Fruit fly (Drosophila melanogaster) whole organism, embryonic: ENCODE data around the gene Nf-YC.

Experiments
- Aef1 ChIP-seq: fragments of 200-800 bp; sonication (Bioruptor generic); IDR thresholded peaks from 3 replicates; pipeline ENCODE4 v1.3.6; 2022; ENCODE audit warnings: missing biosample characterization, missing genetic modification characterization
- Atf6 ChIP-seq: fragments of 200-800 bp; sonication (Bioruptor generic); IDR thresholded peaks from 2 replicates; pipeline ENCODE4 v1.3.6; 2022; ENCODE audit warnings: missing biosample characterization, missing genetic modification characterization
- CG10543 ChIP-seq: fragments of 200-800 bp; sonication (Bioruptor generic); optimal IDR thresholded peaks from 3 replicates; lab custom pipeline; 2017; ENCODE audit warnings: missing biosample characterization, mild to moderate bottlenecking, missing genetic modification characterization, moderate library complexity
- CG1233 ChIP-seq: fragments of 200-800 bp; sonication (Bioruptor generic); optimal IDR thresholded peaks from 4 replicates; lab custom pipeline; 2018; ENCODE audit warnings: missing biosample characterization, mild to moderate bottlenecking, missing genetic modification characterization
- CG12769 ChIP-seq: fragments of 200-800 bp; sonication (Bioruptor generic); optimal IDR thresholded peaks from 2 replicates; lab custom pipeline; 2019; ENCODE audit warnings: missing biosample characterization, mild to moderate bottlenecking, missing genetic modification characterization, moderate library complexity
- CG13424 ChIP-seq: fragments of 200-800 bp; sonication (Bioruptor generic); optimal IDR thresholded peaks from 2 replicates; lab custom pipeline; 2019; ENCODE audit warnings: missing biosample characterization, mild to moderate bottlenecking, missing genetic modification characterization, moderate library complexity
- CG14441 ChIP-seq: fragments of 200-800 bp; sonication (Bioruptor generic); IDR thresholded peaks from 2 replicates; pipeline ENCODE4 v1.3.6; 2022; ENCODE audit warnings: missing biosample characterization, missing genetic modification characterization
- CG17568 ChIP-seq: fragments of 200-800 bp; sonication (Bioruptor generic); optimal IDR thresholded peaks from 2 replicates; lab custom pipeline; 2018; ENCODE audit warnings: missing biosample characterization, mild to moderate bottlenecking, missing genetic modification characterization, moderate library complexity
- CG1832 ChIP-seq: fragments of 200-800 bp; sonication (Bioruptor generic); optimal IDR thresholded peaks from 2 replicates; lab custom pipeline; 2017; ENCODE audit warnings: missing biosample characterization, mild to moderate bottlenecking, missing genetic modification characterization, inconsistent platforms
- CG2116 ChIP-seq: fragments of 200-800 bp; sonication (Bioruptor generic); optimal IDR thresholded peaks from 3 replicates; lab custom pipeline; 2018; ENCODE audit warnings: missing biosample characterization, mild to moderate bottlenecking, missing genetic modification characterization
- CG2120 ChIP-seq: fragments of 200-800 bp; sonication (Bioruptor generic); optimal IDR thresholded peaks from 3 replicates; lab custom pipeline; 2016; ENCODE audit warnings: missing biosample characterization, missing genetic modification characterization
- CG2199 ChIP-seq: fragments of 200-800 bp; sonication (Bioruptor generic); IDR thresholded peaks from 3 replicates; pipeline ENCODE4 v1.3.6; 2022; ENCODE audit warnings: missing biosample characterization, missing genetic modification characterization
- CG30020 ChIP-seq: fragments of 200-800 bp; optimal IDR thresholded peaks from 2 replicates; lab custom pipeline; 2019; ENCODE audit warnings: missing biosample characterization, mild to moderate bottlenecking, missing genetic modification characterization, moderate library complexity
- CG32767 ChIP-seq: fragments of 200-800 bp; sonication (Bioruptor generic); IDR thresholded peaks from 2 replicates; pipeline ENCODE4 v1.3.6; 2022; ENCODE audit warnings: missing biosample characterization, missing genetic modification characterization
- CG3281 ChIP-seq: fragments of 200-800 bp; sonication (Bioruptor generic); optimal IDR thresholded peaks from 3 replicates; lab custom pipeline; 2017; ENCODE audit warnings: missing biosample characterization, mild to moderate bottlenecking, missing genetic modification characterization
- CG3838 ChIP-seq: fragments of 200-800 bp; sonication (Bioruptor generic); optimal IDR thresholded peaks from 3 replicates; lab custom pipeline; 2016; ENCODE audit warnings: missing biosample characterization, missing genetic modification characterization
- CG42726 ChIP-seq: fragments of 200-800 bp; sonication (Bioruptor generic); IDR thresholded peaks from 2 replicates; pipeline ENCODE4 v1.3.6; 2022; ENCODE audit warnings: missing biosample characterization, missing genetic modification characterization; ENCODE audit not compliant: partially characterized antibody
- CG4360 ChIP-seq: fragments of 200-800 bp; sonication (Bioruptor generic); IDR thresholded peaks from 2 replicates; pipeline ENCODE4 v1.3.6; 2022; ENCODE audit warnings: missing biosample characterization, missing genetic modification characterization
- CG7372 ChIP-seq: fragments of 200-800 bp; sonication (Bioruptor generic); IDR thresholded peaks from 2 replicates; pipeline ENCODE4 v1.3.6; 2022; ENCODE audit warnings: missing biosample characterization, missing genetic modification characterization
- CG7987 ChIP-seq: fragments of 200-800 bp; sonication (Bioruptor generic); optimal IDR thresholded peaks from 2 replicates; lab custom pipeline; 2018; ENCODE audit warnings: missing biosample characterization, mild to moderate bottlenecking, missing genetic modification characterization, moderate library complexity
- CG8281 ChIP-seq: fragments of 200-800 bp; sonication (Bioruptor generic); optimal IDR thresholded peaks from 2 replicates; lab custom pipeline; 2018; ENCODE audit warnings: missing biosample characterization, mild to moderate bottlenecking, missing genetic modification characterization, moderate library complexity
- CG8290 ChIP-seq, 3 experiments: fragments of 200-800 bp; sonication (Bioruptor generic); optimal IDR thresholded peaks; 2 replicates each; lab custom pipeline; 2016 to 2019; ENCODE audit warnings: missing biosample characterization in 3 of 3, missing genetic modification characterization in 3 of 3, mild to moderate bottlenecking in 2 of 3, moderate library complexity in 1 of 3
- CG8388 ChIP-seq: fragments of 200-800 bp; sonication (Bioruptor generic); optimal IDR thresholded peaks from 2 replicates; lab custom pipeline; 2019; ENCODE audit warnings: missing biosample characterization, mild to moderate bottlenecking, missing genetic modification characterization, moderate library complexity
- CG8478 ChIP-seq: fragments of >200 bp; optimal IDR thresholded peaks from 2 replicates; lab custom pipeline; 2018
- CG8924 ChIP-seq: fragments of 200-800 bp; optimal IDR thresholded peaks from 3 replicates; lab custom pipeline; 2019; ENCODE audit warnings: missing biosample characterization, mild to moderate bottlenecking, missing genetic modification characterization, moderate library complexity
- Hr3 ChIP-seq: fragments of 200-800 bp; sonication (Bioruptor generic); optimal IDR thresholded peaks from 3 replicates; lab custom pipeline; 2016; ENCODE audit warnings: missing biosample characterization, missing genetic modification characterization
- Kr ChIP-seq: fragments of 200-800 bp; sonication (Bioruptor generic); optimal IDR thresholded peaks from 2 replicates; lab custom pipeline; 2017; ENCODE audit warnings: missing biosample characterization, mild to moderate bottlenecking, missing genetic modification characterization
- Optix ChIP-seq: fragments of 200-800 bp; sonication (Bioruptor generic); IDR thresholded peaks from 3 replicates; pipeline ENCODE4 v1.3.6; 2022; ENCODE audit warnings: missing biosample characterization, missing genetic modification characterization
- Pdp1 ChIP-seq, 2 experiments: fragments of 200-800 bp; sonication (Bioruptor generic); optimal IDR thresholded peaks; 3 replicates each; lab custom pipeline; 2016; ENCODE audit warnings: missing biosample characterization in 2 of 2, missing genetic modification characterization in 2 of 2, mild to moderate bottlenecking in 1 of 2, moderate library complexity in 1 of 2
- Ravus ChIP-seq: fragments of 200-800 bp; sonication (Bioruptor generic); IDR thresholded peaks from 2 replicates; pipeline ENCODE4 v1.3.6; 2022; ENCODE audit warnings: missing biosample characterization, missing genetic modification characterization
- bcd ChIP-seq: fragments of 200-800 bp; sonication (Bioruptor generic); optimal IDR thresholded peaks from 2 replicates; lab custom pipeline; 2017; ENCODE audit warnings: missing biosample characterization, mild to moderate bottlenecking, missing genetic modification characterization
- btn ChIP-seq: fragments of 200-800 bp; sonication (Bioruptor generic); optimal IDR thresholded peaks from 2 replicates; lab custom pipeline; 2016; ENCODE audit warnings: missing biosample characterization, missing genetic modification characterization
- cg ChIP-seq: fragments of 200-800 bp; sonication (Bioruptor generic); optimal IDR thresholded peaks from 3 replicates; lab custom pipeline; 2019; ENCODE audit warnings: missing biosample characterization, mild to moderate bottlenecking, missing genetic modification characterization, moderate library complexity
- chinmo ChIP-seq: fragments of 200-800 bp; sonication (Bioruptor generic); IDR thresholded peaks from 4 replicates; pipeline ENCODE4 v1.3.6; 2022; ENCODE audit warnings: missing biosample characterization, missing genetic modification characterization; ENCODE audit not compliant: partially characterized antibody
- dati ChIP-seq: fragments of 200-800 bp; sonication (Bioruptor generic); IDR thresholded peaks from 2 replicates; pipeline ENCODE4 v1.3.6; 2022; ENCODE audit warnings: missing biosample characterization, missing genetic modification characterization
- dmrt99B ChIP-seq: fragments of 200-800 bp; sonication (Bioruptor generic); optimal IDR thresholded peaks from 2 replicates; lab custom pipeline; 2018; ENCODE audit warnings: missing biosample characterization, mild to moderate bottlenecking, missing genetic modification characterization, moderate library complexity
- eve ChIP-seq, 2 experiments: fragments of >200 bp; optimal IDR thresholded peaks; 2 replicates each; lab custom pipeline; 2017; ENCODE audit warnings: missing biosample characterization in 2 of 2, missing genetic modification characterization in 2 of 2
- exex ChIP-seq: fragments of 200-800 bp; sonication (Bioruptor generic); optimal IDR thresholded peaks from 4 replicates; lab custom pipeline; 2018; ENCODE audit warnings: missing biosample characterization, mild to moderate bottlenecking, missing genetic modification characterization, moderate library complexity
- grn ChIP-seq: fragments of 200-800 bp; sonication (Bioruptor generic); optimal IDR thresholded peaks from 3 replicates; lab custom pipeline; 2017; ENCODE audit warnings: missing biosample characterization, missing genetic modification characterization
- jigr1 ChIP-seq: fragments of 200-800 bp; sonication (Bioruptor generic); IDR thresholded peaks from 3 replicates; pipeline ENCODE4 v1.3.6; 2022; ENCODE audit warnings: missing biosample characterization, missing genetic modification characterization
- mirr ChIP-seq: fragments of 200-800 bp; sonication (Bioruptor generic); optimal IDR thresholded peaks from 3 replicates; lab custom pipeline; 2018; ENCODE audit warnings: missing biosample characterization, mild to moderate bottlenecking, missing genetic modification characterization
- psq ChIP-seq: fragments of 200-800 bp; sonication (Bioruptor generic); optimal IDR thresholded peaks from 2 replicates; lab custom pipeline; 2017; ENCODE audit warnings: missing biosample characterization, missing genetic modification characterization
- scrt ChIP-seq: fragments of 200-800 bp; sonication (Bioruptor generic); optimal IDR thresholded peaks from 2 replicates; lab custom pipeline; 2018; ENCODE audit warnings: missing biosample characterization, mild to moderate bottlenecking, missing genetic modification characterization, moderate library complexity
- sima ChIP-seq: fragments of 200-800 bp; sonication (Bioruptor generic); optimal IDR thresholded peaks from 2 replicates; lab custom pipeline; 2016; ENCODE audit warnings: missing biosample characterization, missing genetic modification characterization
- sna ChIP-seq: fragments of 200-800 bp; sonication (Bioruptor generic); IDR thresholded peaks from 2 replicates; pipeline ENCODE4 v1.3.6; 2022; ENCODE audit warnings: missing biosample characterization, missing genetic modification characterization; ENCODE audit not compliant: partially characterized antibody
- so ChIP-seq: fragments of 200-800 bp; sonication (Bioruptor generic); IDR thresholded peaks from 3 replicates; pipeline ENCODE4 v1.3.6; 2022; ENCODE audit warnings: missing biosample characterization, missing genetic modification characterization
- vvl ChIP-seq: fragments of 200-800 bp; sonication (Bioruptor generic); IDR thresholded peaks from 2 replicates; pipeline ENCODE4 v1.3.6; 2022; ENCODE audit warnings: missing biosample characterization, missing genetic modification characterization
- zen ChIP-seq: fragments of 200-800 bp; sonication (Bioruptor generic); optimal IDR thresholded peaks from 3 replicates; lab custom pipeline; 2018; ENCODE audit warnings: missing biosample characterization, mild to moderate bottlenecking, missing genetic modification characterization, moderate library complexity

The Nf-YC gene

dm6 chrX:6862521-6863288 is 42.0 kb upstream of the Nf-YC start (continued):
- TF ChIP-seq bcd (GFP tag; lab: Kevin White, UChicago) (no peak), mirr (GFP tag; lab: Kevin White, UChicago) (peak; percentile 49), chinmo (peak; percentile 98), cg (GFP tag; lab: Kevin White, UChicago) (peak; percentile 91), zen (tag; lab: Kevin White, UChicago) (peak; percentile 0), psq (peak; percentile 92), Optix (0 out of 3 replicates have a peak, but pooled peaks have one; percentile 64), so (GFP tag; lab: Robert Waterston, UW) (no peak), CG8290 (GFP tag; optimal IDR thresholded peaks at IDR 0.05; lab: Kevin White, UChicago) (no peak), CG8290 (tag; optimal IDR thresholded peaks at IDR 0.05; lab: Kevin White, UChicago) (peak in 1 of 2 experiments; percentile 39), dati (no peak), CG8924 (no peak), CG12769 (peak; percentile 46), Atf6 (GFP tag; lab: Robert Waterston, UW) (0 out of 2 replicates have a peak, but pooled peaks have one; percentile 28), Pdp1 (GFP tag; optimal IDR thresholded peaks at IDR 0.05; lab: Kevin White, UChicago) (peak in 1 of 2 experiments; percentile 42), CG2120 (no peak), CG3281 (GFP tag; lab: Kevin White, UChicago) (no peak), jigr1 (GFP tag; lab: Robert Waterston, UW) (no peak), Ravus (GFP tag; lab: Robert Waterston, UW) (no peak), CG4360 (GFP tag; lab: Robert Waterston, UW) (peak; percentile 50; the same call in 1 of the 2 replicates), CG2199 (GFP tag; lab: Robert Waterston, UW) (0 out of 3 replicates have a peak, but pooled peaks have one; percentile 51), Kr (GFP tag; lab: Kevin White, UChicago) (no peak), CG1832 (GFP tag; lab: Kevin White, UChicago) (peak; percentile 34), CG2116 (no peak), vvl (GFP tag; lab: Robert Waterston, UW) (peak; percentile 45; the same call in 1 of the 2 replicates), CG10543 (peak; percentile 72), dmrt99B (tag; lab: Kevin White, UChicago) (no peak), scrt (GFP tag; lab: Kevin White, UChicago) (peak; percentile 34), exex (tag; lab: Kevin White, UChicago) (peak; percentile 34), CG3838 (GFP tag; lab: Kevin White, UChicago) (peak; percentile 59), CG8478 (lab: Kevin White, UChicago) (peak; percentile 70), CG14441 (peak; percentile 43; the same call in 1 of the 2 replicates), CG13424 (tag; lab: Kevin White, UChicago) (no peak), Hr3 (GFP tag; lab: Kevin White, UChicago) (no peak), CG17568 (GFP tag; lab: Kevin White, UChicago) (no peak), CG30020 (tag; lab: Kevin White, UChicago) (no peak), eve (GFP tag; optimal IDR thresholded peaks at IDR 0.05; lab: Kevin White, UChicago) (no peak), CG7987 (peak; percentile 24), CG7372 (GFP tag; lab: Robert Waterston, UW) (no peak), sima (GFP tag; lab: Kevin White, UChicago) (no peak), Aef1 (no peak), CG8281 (no peak), btn (GFP tag; lab: Kevin White, UChicago) (no peak), CG42726 (no peak), grn (GFP tag; lab: Kevin White, UChicago) (peak; percentile 1), CG1233 (GFP tag; lab: Kevin White, UChicago) (peak; percentile 100), CG8388 (GFP tag; lab: Kevin White, UChicago) (no peak), sna (peak; percentile 49; the same call in 1 of the 2 replicates), CG32767 (GFP tag; lab: Robert Waterston, UW) (peak; percentile 37; the same call in 1 of the 2 replicates)
